Worm (Caenorhabditis elegans) whole organism, L3 larva: ENCODE results near the gene Y57G7A.5.

Source experiments
- ZK546.5 ChIP-seq: sonication (generic microtip); optimal IDR thresholded peaks from 2 replicates; lab custom pipeline; 2017; ENCODE audit warnings: missing biosample characterization, missing genetic modification characterization
- ama-1 ChIP-seq: fragments of 150-350 bp; optimal IDR thresholded peaks from 2 replicates; lab custom pipeline; 2018
- daf-12 ChIP-seq: fragments of 150-350 bp; optimal IDR thresholded peaks from 2 replicates; lab custom pipeline; 2014; ENCODE audit warnings: missing biosample characterization, missing genetic modification reagents, missing genetic modification characterization
- elt-3 ChIP-seq, 3 experiments: fragments of 150-350 bp in 1 of 3; sonication (generic microtip) in 2 of 3; optimal IDR thresholded peaks; 2 replicates in 2 of 3; 4 replicates in 1 of 3; lab custom pipeline; 2014 to 2017; ENCODE audit warnings: missing biosample characterization in 3 of 3, missing genetic modification characterization in 3 of 3
- fkh-2 ChIP-seq: fragments of 150-350 bp; optimal IDR thresholded peaks from 2 replicates; lab custom pipeline; 2014; ENCODE audit warnings: missing biosample characterization, missing genetic modification reagents, missing genetic modification characterization
- hmg-11 ChIP-seq: sonication (generic microtip); optimal IDR thresholded peaks from 2 replicates; lab custom pipeline; 2016; ENCODE audit warnings: missing genetic modification characterization, missing compliant biosample characterization
- mdl-1 ChIP-seq: fragments of 150-350 bp; optimal IDR thresholded peaks from 2 replicates; lab custom pipeline; 2014; ENCODE audit warnings: missing biosample characterization, missing genetic modification characterization
- nhr-76 ChIP-seq: fragments of 150-350 bp; sonication (generic microtip); optimal IDR thresholded peaks from 5 replicates; lab custom pipeline; 2014; ENCODE audit warnings: missing biosample characterization, missing genetic modification characterization
- pqm-1 ChIP-seq: fragments of 150-350 bp; optimal IDR thresholded peaks from 2 replicates; lab custom pipeline; 2017; ENCODE audit warnings: missing biosample characterization, missing genetic modification characterization, inconsistent platforms
- skn-1 ChIP-seq: fragments of 150-350 bp; optimal IDR thresholded peaks from 2 replicates; lab custom pipeline; 2014; ENCODE audit warnings: missing biosample characterization, missing genetic modification characterization
- zag-1 ChIP-seq: fragments of 150-350 bp; optimal IDR thresholded peaks from 2 replicates; lab custom pipeline; 2014; ENCODE audit warnings: missing biosample characterization, missing genetic modification characterization
- ztf-11 ChIP-seq: fragments of 150-350 bp; optimal IDR thresholded peaks from 2 replicates; lab custom pipeline; 2014; ENCODE audit warnings: missing biosample characterization, missing genetic modification characterization

ce11 chrII:1255637-1256036, 19.7 kb downstream of the Y57G7A.5 start, which contains the start of gene clec-119:
- TF ChIP-seq hmg-11 (tag; lab: Kevin White, UChicago), result no peak
- no peak for TF ChIP-seq elt-3 (tag; optimal IDR thresholded peaks at IDR 0.05; lab: Kevin White, UChicago)
- TF ChIP-seq nhr-76 (tag; lab: Kevin White, UChicago), result no peak
- no peak for TF ChIP-seq ztf-11
- no peak for TF ChIP-seq fkh-2 (tag; lab: Kevin White, UChicago)
- no peak for TF ChIP-seq skn-1 (tag; lab: Kevin White, UChicago)
- TF ChIP-seq pqm-1 (tag; lab: Kevin White, UChicago), result no peak
- no peak for TF ChIP-seq ZK546.5
- no peak for TF ChIP-seq daf-12 (tag; lab: Kevin White, UChicago)
- TF ChIP-seq zag-1 (tag; lab: Kevin White, UChicago), result no peak
- no peak for TF ChIP-seq ama-1
- no peak for TF ChIP-seq mdl-1 (tag; lab: Kevin White, UChicago)
